Worm (Caenorhabditis elegans): ENCODE results near the gene gpx-5.
A peak's percentile ranks its signal among the peaks of the same experiment; 100 is the strongest.

Gene gpx-5

ce11 chrX:9540464-9540863 lies 44.0 kb upstream of the gpx-5 start:
- no peak for TF ChIP-seq syd-9 (tag; optimal IDR thresholded peaks at IDR 0.05)
- no peak for TF ChIP-seq ceh-18 (tag; optimal IDR thresholded peaks at IDR 0.05)
- TF ChIP-seq elt-2 (tag; optimal IDR thresholded peaks at IDR 0.05) = peak; percentile 81
- TF ChIP-seq pat-9 (tag; optimal IDR thresholded peaks at IDR 0.05) = no peak
- TF ChIP-seq fkh-10 (GFP tag; optimal IDR thresholded peaks at IDR 0.05) = no peak
- TF ChIP-seq ceh-19 (GFP tag; optimal IDR thresholded peaks at IDR 0.05) = no peak

- TF ChIP-seq dve-1 (tag; optimal IDR thresholded peaks at IDR 0.05) = no peak
- TF ChIP-seq ceh-18 (tag; optimal IDR thresholded peaks at IDR 0.05) = peak; percentile 15
Measured at ce11 chrX:9543352-9543751, 41.1 kb upstream of the gpx-5 start, which contains the start of gene F49E2.5. Gene F49E2.5 (plus strand): TSS chrX:9543652.

- no peak for TF ChIP-seq unc-42 (tag; optimal IDR thresholded peaks at IDR 0.05)
- no peak for TF ChIP-seq ref-2 (tag; optimal IDR thresholded peaks at IDR 0.05)
- TF ChIP-seq ceh-18 (tag; optimal IDR thresholded peaks at IDR 0.05) = peak; percentile 34
Measured at ce11 chrX:9544405-9544804, 40.1 kb upstream of the gpx-5 start.

ce11 chrX:9546640-9547039 lies 37.8 kb upstream of the gpx-5 start:
- TF ChIP-seq fkh-6 (tag; optimal IDR thresholded peaks at IDR 0.05) (no peak), T23F11.4 (GFP tag; optimal IDR thresholded peaks at IDR 0.05) (no peak), pag-3 (tag; optimal IDR thresholded peaks at IDR 0.05; ENCODE audit: borderline replicate concordance) (no peak), hlh-6 (tag; optimal IDR thresholded peaks at IDR 0.05) (no peak), che-1 (tag; optimal IDR thresholded peaks at IDR 0.05) (no peak), npax-4 (tag; optimal IDR thresholded peaks at IDR 0.05) (no peak), fax-1 (tag; optimal IDR thresholded peaks at IDR 0.05) (no peak), ceh-9 (tag; optimal IDR thresholded peaks at IDR 0.05) (no peak), ceh-34 (tag; optimal IDR thresholded peaks at IDR 0.05) (no peak), pha-2 (tag; optimal IDR thresholded peaks at IDR 0.05) (no peak), pax-1 (tag; optimal IDR thresholded peaks at IDR 0.05) (no peak), fkh-10 (GFP tag; optimal IDR thresholded peaks at IDR 0.05) (no peak), pqm-1 (tag; optimal IDR thresholded peaks at IDR 0.05) (no peak), dve-1 (tag; optimal IDR thresholded peaks at IDR 0.05) (no peak), ceh-24 (tag; optimal IDR thresholded peaks at IDR 0.05) (no peak)

- TF ChIP-seq unc-55 (GFP tag; optimal IDR thresholded peaks at IDR 0.05) = peak; percentile 57
- TF ChIP-seq elt-4 (tag; optimal IDR thresholded peaks at IDR 0.05) = no peak
Measured at ce11 chrX:9547264-9547751, 37.2 kb upstream of the gpx-5 start.

ce11 chrX:9548011-9548795 lies 36.3 kb upstream of the gpx-5 start:
- TF ChIP-seq K09A11.1 (tag; optimal IDR thresholded peaks at IDR 0.05; ENCODE audit: insufficient read depth) (no peak), hlh-13 (GFP tag; optimal IDR thresholded peaks at IDR 0.05) (no peak), che-1 (tag; optimal IDR thresholded peaks at IDR 0.05) (no peak), F13H6.1 (tag; optimal IDR thresholded peaks at IDR 0.05) (no peak), K02D7.2 (tag; optimal IDR thresholded peaks at IDR 0.05) (no peak), ref-2 (tag; optimal IDR thresholded peaks at IDR 0.05) (no peak), madf-2 (tag; optimal IDR thresholded peaks at IDR 0.05) (no peak), dve-1 (tag; optimal IDR thresholded peaks at IDR 0.05) (no peak), ceh-6 (GFP tag; optimal IDR thresholded peaks at IDR 0.05) (no peak), eyg-1 (tag; optimal IDR thresholded peaks at IDR 0.05) (no peak), gmeb-2 (tag; optimal IDR thresholded peaks at IDR 0.05) (no peak), nhr-232 (tag; optimal IDR thresholded peaks at IDR 0.05) (no peak), pag-3 (tag; optimal IDR thresholded peaks at IDR 0.05; ENCODE audit: borderline replicate concordance) (no peak), ttx-3 (tag; optimal IDR thresholded peaks at IDR 0.05) (no peak), fax-1 (tag; optimal IDR thresholded peaks at IDR 0.05) (no peak), ceh-14 (tag; optimal IDR thresholded peaks at IDR 0.05) (no peak), elt-4 (tag; optimal IDR thresholded peaks at IDR 0.05) (no peak), ahr-1 (tag; optimal IDR thresholded peaks at IDR 0.05) (no peak), ceh-19 (GFP tag; optimal IDR thresholded peaks at IDR 0.05) (no peak), unc-42 (tag; optimal IDR thresholded peaks at IDR 0.05) (no peak)

Measured in whole organism, late embryonic.